Worm (Caenorhabditis elegans): ENCODE measurements around the gene egl-18.

Gene egl-18

ce11 chrIV:1917819-1918218 lies 15.7 kb downstream of the egl-18 start, which contains the start of gene elt-6:
elt-6 (plus strand) TSS chrIV:1917977.
- no peak for TF ChIP-seq zip-5 (tag; optimal IDR thresholded peaks at IDR 0.05)
- peak; percentile 19 for TF ChIP-seq ref-2 (tag; optimal IDR thresholded peaks at IDR 0.05)

- peak; percentile 67 for TF ChIP-seq dve-1 (tag; optimal IDR thresholded peaks at IDR 0.05)
- no peak for TF ChIP-seq ceh-34 (tag; optimal IDR thresholded peaks at IDR 0.05)
These were observed 18.4 kb downstream of the egl-18 start for ce11 chrIV:1920513-1920912.

- TF ChIP-seq ceh-45 (GFP tag; IDR thresholded peaks at IDR 0.05) (no peak), rnt-1 (tag; optimal IDR thresholded peaks at IDR 0.05) (no peak), fax-1 (tag; optimal IDR thresholded peaks at IDR 0.05) (no peak), hlh-30 (tag; optimal IDR thresholded peaks at IDR 0.05; ENCODE audit: insufficient read depth) (peak; percentile 59), nhr-232 (tag; optimal IDR thresholded peaks at IDR 0.05) (no peak), elt-4 (tag; optimal IDR thresholded peaks at IDR 0.05) (no peak), hlh-13 (GFP tag; optimal IDR thresholded peaks at IDR 0.05) (no peak)
These were observed 21.6 kb downstream of the egl-18 start, which contains the start of gene denn-4 for ce11 chrIV:1923722-1924121. denn-4 (plus strand) TSS chrIV:1924001.

ce11 chrIV:1924178-1924577 lies 22.1 kb downstream of the egl-18 start:
- no peak for TF ChIP-seq ceh-48 (tag; optimal IDR thresholded peaks at IDR 0.05)
- no peak for TF ChIP-seq unc-86 (tag; optimal IDR thresholded peaks at IDR 0.05)
- TF ChIP-seq ztf-16 (tag; optimal IDR thresholded peaks at IDR 0.05) = no peak
- no peak for TF ChIP-seq hlh-13 (GFP tag; optimal IDR thresholded peaks at IDR 0.05)
- TF ChIP-seq unc-55 (GFP tag; optimal IDR thresholded peaks at IDR 0.05) = no peak
- no peak for TF ChIP-seq C38D4.7 (GFP tag; optimal IDR thresholded peaks at IDR 0.05)
- no peak for TF ChIP-seq pag-3 (tag; optimal IDR thresholded peaks at IDR 0.05; ENCODE audit: borderline replicate concordance)
- no peak for TF ChIP-seq dmd-4 (tag; optimal IDR thresholded peaks at IDR 0.05; ENCODE audit: borderline replicate concordance)
- no peak for TF ChIP-seq C08G9.2 (tag; optimal IDR thresholded peaks at IDR 0.05)
- no peak for TF ChIP-seq ttx-3 (tag; optimal IDR thresholded peaks at IDR 0.05)
- no peak for TF ChIP-seq unc-42 (tag; optimal IDR thresholded peaks at IDR 0.05)
- no peak for TF ChIP-seq ceh-14 (tag; optimal IDR thresholded peaks at IDR 0.05)
- TF ChIP-seq pros-1 (tag; optimal IDR thresholded peaks at IDR 0.05) = no peak
- no peak for TF ChIP-seq F13H6.1 (tag; optimal IDR thresholded peaks at IDR 0.05)
- no peak for TF ChIP-seq lin-11 (tag; optimal IDR thresholded peaks at IDR 0.05)
- TF ChIP-seq nhr-232 (tag; optimal IDR thresholded peaks at IDR 0.05) = no peak
- TF ChIP-seq pqm-1 (tag; optimal IDR thresholded peaks at IDR 0.05) = no peak
- TF ChIP-seq K02D7.2 (tag; optimal IDR thresholded peaks at IDR 0.05) = no peak
- no peak for TF ChIP-seq lim-6 (tag; optimal IDR thresholded peaks at IDR 0.05)
- TF ChIP-seq ets-4 (tag; optimal IDR thresholded peaks at IDR 0.05) = no peak

ce11 chrIV:1945200-1945599 lies 43.1 kb downstream of the egl-18 start:
- TF ChIP-seq unc-3 (GFP tag; conservative IDR thresholded peaks at IDR 0.05) = no peak
- TF ChIP-seq unc-3 (tag; optimal IDR thresholded peaks at IDR 0.05) = no peak

- TF ChIP-seq ceh-14 (tag; optimal IDR thresholded peaks at IDR 0.05) (no peak), fax-1 (tag; optimal IDR thresholded peaks at IDR 0.05) (no peak), unc-86 (tag; optimal IDR thresholded peaks at IDR 0.05) (no peak), nfya-1 (tag; optimal IDR thresholded peaks at IDR 0.05) (no peak), ceh-45 (GFP tag; IDR thresholded peaks at IDR 0.05) (no peak), tbx-2 (tag; optimal IDR thresholded peaks at IDR 0.05) (no peak), ref-2 (tag; optimal IDR thresholded peaks at IDR 0.05) (no peak), fkh-10 (GFP tag; optimal IDR thresholded peaks at IDR 0.05) (no peak), ets-4 (tag; optimal IDR thresholded peaks at IDR 0.05) (no peak), pha-4 (tag; optimal IDR thresholded peaks at IDR 0.05) (no peak), lin-11 (tag; optimal IDR thresholded peaks at IDR 0.05) (no peak)
These were observed 45.8 kb downstream of the egl-18 start, which contains the start of gene tsen-54 for ce11 chrIV:1947891-1948290. tsen-54 (plus strand) TSS chrIV:1948191.

Measured in whole organism, late embryonic.